Worm (Caenorhabditis elegans) whole organism, L1 larva: ENCODE measurements around the gene T19H12.2.

Source experiments
- Y116A8C.19 ChIP-seq: sonication (generic microtip); optimal IDR thresholded peaks from 2 replicates; lab custom pipeline; 2016; ENCODE audit warnings: missing compliant biosample characterization, missing genetic modification characterization, borderline replicate concordance
- aha-1 ChIP-seq: fragments of 150-350 bp; optimal IDR thresholded peaks from 2 replicates; lab custom pipeline; 2014; ENCODE audit warnings: missing biosample characterization, missing genetic modification characterization
- ama-1 ChIP-seq: fragments of 150-350 bp; optimal IDR thresholded peaks from 2 replicates; lab custom pipeline; 2014
- ces-1 ChIP-seq: fragments of 150-350 bp; optimal IDR thresholded peaks from 2 replicates; lab custom pipeline; 2014; ENCODE audit warnings: missing biosample characterization, missing genetic modification reagents, missing genetic modification characterization
- elt-3 ChIP-seq, 6 experiments: fragments of 150-350 bp in 1 of 6; sonication (generic microtip); optimal IDR thresholded peaks; 2 replicates each; lab custom pipeline; 2017 to 2018; ENCODE audit warnings: missing biosample characterization in 6 of 6, missing genetic modification characterization in 6 of 6, inconsistent platforms in 1 of 6
- jun-1 ChIP-seq: fragments of 150-350 bp; optimal IDR thresholded peaks from 2 replicates; lab custom pipeline; 2014; ENCODE audit warnings: missing biosample characterization, missing genetic modification reagents, missing genetic modification characterization
- lin-13 ChIP-seq: fragments of 150-350 bp; optimal IDR thresholded peaks from 2 replicates; lab custom pipeline; 2014; ENCODE audit warnings: missing biosample characterization, missing genetic modification reagents, missing genetic modification characterization
- lsy-2 ChIP-seq, 2 experiments: fragments of 150-350 bp; optimal IDR thresholded peaks; 2 replicates each; lab custom pipeline; 2014; ENCODE audit warnings: missing biosample characterization in 2 of 2, missing genetic modification characterization in 2 of 2
- nhr-77 ChIP-seq: fragments of 150-350 bp; optimal IDR thresholded peaks from 2 replicates; lab custom pipeline; 2014; ENCODE audit warnings: missing biosample characterization, missing genetic modification characterization
- pqm-1 ChIP-seq: sonication (generic microtip); optimal IDR thresholded peaks from 3 replicates; lab custom pipeline; 2017; ENCODE audit warnings: missing biosample characterization, missing genetic modification characterization
- skn-1 ChIP-seq: fragments of 150-350 bp; optimal IDR thresholded peaks from 2 replicates; lab custom pipeline; 2014; ENCODE audit warnings: missing biosample characterization, missing genetic modification characterization
- zag-1 ChIP-seq: fragments of 150-350 bp; optimal IDR thresholded peaks from 2 replicates; lab custom pipeline; 2014; ENCODE audit warnings: missing biosample characterization, missing genetic modification characterization

DNA sequence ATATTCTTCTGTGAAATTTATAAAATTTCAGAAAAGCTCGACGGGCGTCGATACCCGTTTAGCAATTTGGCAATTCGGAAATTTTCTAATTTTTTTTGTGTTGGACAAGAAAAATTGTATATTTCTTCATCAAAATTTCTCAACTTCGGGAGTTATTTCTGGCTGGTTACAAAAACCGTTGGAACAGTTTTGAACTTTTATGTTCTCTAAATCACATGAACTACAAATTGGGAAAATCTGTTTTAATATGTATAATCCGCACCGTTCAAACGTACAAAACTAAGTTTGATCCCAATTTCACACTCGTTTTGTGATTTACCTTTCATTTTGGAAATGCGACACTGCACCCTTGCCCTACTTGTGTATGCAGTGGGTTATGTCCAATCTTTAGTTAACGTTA is 4.9 kb upstream of the T19H12.2 start, which contains the start of gene T19H12.3:
- TF ChIP-seq zag-1 = no peak
- no peak for TF ChIP-seq elt-3 (tag; optimal IDR thresholded peaks at IDR 0.05; lab: Kevin White, UChicago)
- no peak for TF ChIP-seq pqm-1
- no peak for TF ChIP-seq skn-1 (tag; lab: Kevin White, UChicago)
- no peak for TF ChIP-seq nhr-77 (tag; lab: Kevin White, UChicago)
- TF ChIP-seq ama-1 (lab: Kevin White, UChicago) = no peak
- no peak for TF ChIP-seq aha-1 (tag; lab: Kevin White, UChicago)
- no peak for TF ChIP-seq Y116A8C.19 (tag; lab: Kevin White, UChicago)
- TF ChIP-seq lin-13 = no peak
- no peak for TF ChIP-seq ces-1
- TF ChIP-seq jun-1 (tag; lab: Kevin White, UChicago) = no peak
- no peak for TF ChIP-seq lsy-2 (tag; optimal IDR thresholded peaks at IDR 0.05; lab: Kevin White, UChicago)
